Worm (Caenorhabditis elegans): Measurements from ENCODE around the gene srh-52.
A peak's percentile ranks its signal among the peaks of the same experiment; 100 is the strongest.

The srh-52 gene

ce11 chrV:15376223-15376622, at the start of gene srh-52:
Gene srh-52 (minus strand): TSS chrV:15376323.
- TF ChIP-seq sptf-1 (tag; optimal IDR thresholded peaks at IDR 0.05): no peak
- TF ChIP-seq lin-39 (tag; optimal IDR thresholded peaks at IDR 0.05): no peak
- TF ChIP-seq nhr-11 (tag; optimal IDR thresholded peaks at IDR 0.05): no peak

- TF ChIP-seq efl-1 (optimal IDR thresholded peaks at IDR 0.05) (no peak), efl-1 (GFP tag; optimal IDR thresholded peaks at IDR 0.05 in 1 of 2) (peak in 1 of 2 experiments; percentile 9), sptf-1 (tag; optimal IDR thresholded peaks at IDR 0.05) (no peak), F16B12.6 (tag; optimal IDR thresholded peaks at IDR 0.05) (no peak), elt-2 (tag; optimal IDR thresholded peaks at IDR 0.05) (peak; percentile 65)
These were observed 49.4 kb upstream of the srh-52 start, which contains the start of gene Y36E3A.2 for ce11 chrV:15425368-15426091. Gene Y36E3A.2 (plus strand): TSS chrV:15426041.

DNA sequence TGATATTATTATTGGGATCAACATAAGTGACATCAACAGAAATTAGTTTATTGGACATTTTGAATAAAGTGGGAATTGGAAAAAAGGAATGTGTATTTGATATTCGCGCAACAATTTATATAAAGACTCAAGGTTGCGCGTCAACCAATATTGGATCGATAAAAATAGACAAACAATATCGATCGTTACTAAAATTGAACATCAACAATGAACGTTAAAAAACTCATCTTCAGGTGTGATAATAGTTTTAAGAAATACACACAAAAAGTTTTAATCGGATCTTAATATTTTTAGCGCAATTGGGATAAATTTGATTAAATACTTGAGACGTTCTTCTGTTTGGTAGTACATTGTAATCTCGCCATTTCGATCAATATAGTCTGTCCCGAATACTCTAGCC, 47.5 kb upstream of the srh-52 start, which contains the start of gene fbxa-104:
Gene fbxa-104, minus strand, starts transcription at position 83 of the 400 bp plus-strand sequence.
- no peak for TF ChIP-seq ceh-63 (GFP tag; optimal IDR thresholded peaks at IDR 0.05)
- TF ChIP-seq jun-1 (tag; optimal IDR thresholded peaks at IDR 0.05): no peak
- no peak for TF ChIP-seq alr-1 (tag; optimal IDR thresholded peaks at IDR 0.05; ENCODE audit: borderline replicate concordance)
- TF ChIP-seq blmp-1 (tag; optimal IDR thresholded peaks at IDR 0.05): no peak
- TF ChIP-seq pax-3 (tag; optimal IDR thresholded peaks at IDR 0.05): no peak
- no peak for TF ChIP-seq aha-1 (tag; optimal IDR thresholded peaks at IDR 0.05)

DNA sequence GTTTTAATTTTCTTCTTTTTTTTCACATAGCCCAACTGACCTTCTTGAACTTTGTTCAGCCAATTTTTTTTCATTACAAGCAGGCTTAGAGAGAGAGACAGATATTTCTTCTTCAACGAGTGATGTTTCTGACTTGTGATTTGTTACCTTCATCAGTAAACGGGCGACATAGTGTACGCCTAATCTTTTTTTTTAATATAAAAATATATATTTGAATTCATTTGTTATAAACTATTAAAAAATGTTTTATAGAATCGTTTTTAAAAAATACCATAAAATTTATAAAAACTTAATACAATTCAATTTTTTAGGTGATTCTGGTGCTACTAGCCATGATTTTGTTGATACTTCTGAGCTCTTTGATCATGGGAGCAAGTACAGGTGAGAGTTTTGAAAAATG, 41.7 kb upstream of the srh-52 start, which contains the start of gene T06E6.10:
Gene T06E6.10, plus strand, starts transcription at position 301 of the 400 bp plus-strand sequence.
- TF ChIP-seq ets-5 (GFP tag; IDR thresholded peaks at IDR 0.05): no peak
- TF ChIP-seq egl-27 (tag; optimal IDR thresholded peaks at IDR 0.05): no peak
- no peak for TF ChIP-seq grh-1 (GFP tag; IDR thresholded peaks at IDR 0.05)
- TF ChIP-seq hpl-2 (GFP tag; optimal IDR thresholded peaks at IDR 0.05): no peak
- no peak for TF ChIP-seq F16B12.6 (tag; optimal IDR thresholded peaks at IDR 0.05)
- no peak for TF ChIP-seq efl-1 (optimal IDR thresholded peaks at IDR 0.05)
- TF ChIP-seq efl-1 (GFP tag; optimal IDR thresholded peaks at IDR 0.05 in 1 of 2): no peak
- TF ChIP-seq mef-2 (tag; optimal IDR thresholded peaks at IDR 0.05): no peak
- TF ChIP-seq isw-1 (GFP tag; IDR thresholded peaks at IDR 0.05): no peak
- no peak for TF ChIP-seq pax-3 (tag; optimal IDR thresholded peaks at IDR 0.05)
- no peak for TF ChIP-seq nhr-19 (GFP tag; conservative IDR thresholded peaks at IDR 0.05)
- TF ChIP-seq elt-3 (tag; optimal IDR thresholded peaks at IDR 0.05): no peak
- no peak for TF ChIP-seq nhr-20 (tag; optimal IDR thresholded peaks at IDR 0.05)
- TF ChIP-seq unc-86 (tag; optimal IDR thresholded peaks at IDR 0.05): no peak
- TF ChIP-seq lin-14 (GFP tag; optimal IDR thresholded peaks at IDR 0.05): no peak

ce11 chrV:15415951-15416350, 39.8 kb upstream of the srh-52 start, which contains the start of gene srh-265:
Gene srh-265 (plus strand): TSS chrV:15416251.
- no peak for TF ChIP-seq dsc-1 (tag; optimal IDR thresholded peaks at IDR 0.05)
- no peak for TF ChIP-seq C34B4.2 (tag; optimal IDR thresholded peaks at IDR 0.05)
- no peak for TF ChIP-seq C16A3.4 (tag; optimal IDR thresholded peaks at IDR 0.05)
- TF ChIP-seq tlp-1 (tag; optimal IDR thresholded peaks at IDR 0.05): no peak
- TF ChIP-seq nhr-11 (tag; optimal IDR thresholded peaks at IDR 0.05): no peak
- no peak for TF ChIP-seq nhr-28 (tag; optimal IDR thresholded peaks at IDR 0.05)
- no peak for TF ChIP-seq nhr-71 (tag; optimal IDR thresholded peaks at IDR 0.05)
- TF ChIP-seq hlh-17 (GFP tag; optimal IDR thresholded peaks at IDR 0.05; ENCODE audit: borderline replicate concordance): no peak
- no peak for TF ChIP-seq nhr-19 (GFP tag; conservative IDR thresholded peaks at IDR 0.05)
- TF ChIP-seq lin-14 (GFP tag; optimal IDR thresholded peaks at IDR 0.05): no peak
- TF ChIP-seq nhr-90 (tag; optimal IDR thresholded peaks at IDR 0.05; ENCODE audit: poor library complexity): no peak
- TF ChIP-seq C04F5.9 (tag; optimal IDR thresholded peaks at IDR 0.05): no peak
- no peak for TF ChIP-seq unc-98 (GFP tag; IDR thresholded peaks at IDR 0.05)
- no peak for TF ChIP-seq fkh-4 (tag; optimal IDR thresholded peaks at IDR 0.05; ENCODE audit: borderline replicate concordance)
- no peak for TF ChIP-seq sup-37 (GFP tag; optimal IDR thresholded peaks at IDR 0.05)
- no peak for TF ChIP-seq ceh-8 (GFP tag; optimal IDR thresholded peaks at IDR 0.05)
- TF ChIP-seq unc-130 (tag; optimal IDR thresholded peaks at IDR 0.05): no peak
- no peak for TF ChIP-seq nhr-76 (tag; optimal IDR thresholded peaks at IDR 0.05)
- TF ChIP-seq elt-3 (tag; optimal IDR thresholded peaks at IDR 0.05): no peak

Measured in whole organism, L1 larva.